Fruit fly (Drosophila melanogaster) whole organism, embryonic: ENCODE results near the gene kdn.

Experiments
- CG10366 ChIP-seq: fragments of 200-800 bp; sonication (Bioruptor generic); IDR thresholded peaks from 2 replicates; pipeline ENCODE4 v1.3.6; 2022; ENCODE audit warnings: missing biosample characterization, missing genetic modification characterization
- CG10959 ChIP-seq: fragments of 200-800 bp; sonication (Bioruptor generic); IDR thresholded peaks from 2 replicates; pipeline ENCODE4 v1.3.6; 2022; ENCODE audit warnings: missing biosample characterization, missing genetic modification characterization
- CG10979 ChIP-seq: fragments of 200-800 bp; sonication (Bioruptor generic); optimal IDR thresholded peaks from 2 replicates; lab custom pipeline; 2018; ENCODE audit warnings: missing biosample characterization, mild to moderate bottlenecking, missing genetic modification characterization, moderate library complexity
- CG15073 ChIP-seq: fragments of 200-800 bp; sonication (Bioruptor generic); optimal IDR thresholded peaks from 2 replicates; lab custom pipeline; 2016; ENCODE audit warnings: missing biosample characterization, missing genetic modification characterization
- CG34224 ChIP-seq: fragments of 200-800 bp; sonication (Bioruptor generic); IDR thresholded peaks from 3 replicates; pipeline ENCODE4 v1.3.6; 2022; ENCODE audit warnings: missing biosample characterization, missing genetic modification characterization; ENCODE audit not compliant: partially characterized antibody
- cas ChIP-seq: fragments of 200-800 bp; sonication (Bioruptor generic); IDR thresholded peaks from 2 replicates; pipeline ENCODE4 v1.3.6; 2022; ENCODE audit warnings: missing biosample characterization, missing genetic modification characterization
- kay ChIP-seq: fragments of 200-800 bp; sonication (Bioruptor generic); optimal IDR thresholded peaks from 2 replicates; lab custom pipeline; 2016; ENCODE audit warnings: missing biosample characterization, missing genetic modification characterization
- nerfin-1 ChIP-seq: fragments of 200-800 bp; sonication (Bioruptor generic); optimal IDR thresholded peaks from 3 replicates; lab custom pipeline; 2019; ENCODE audit warnings: missing biosample characterization, mild to moderate bottlenecking, missing genetic modification characterization, moderate library complexity
- slou ChIP-seq: fragments of 200-800 bp; sonication (Bioruptor generic); optimal IDR thresholded peaks from 3 replicates; lab custom pipeline; 2016; ENCODE audit warnings: missing biosample characterization, missing genetic modification characterization

dm6 chrX:6349231-6349630 lies 1.2 kb upstream of the kdn start:
- TF ChIP-seq CG34224 (GFP tag; lab: Robert Waterston, UW) (no peak), slou (GFP tag; lab: Kevin White, UChicago) (no peak), CG10366 (GFP tag; lab: Robert Waterston, UW) (no peak), CG10979 (no peak), CG15073 (GFP tag; lab: Kevin White, UChicago) (no peak), CG10959 (no peak), kay (GFP tag; lab: Kevin White, UChicago) (no peak), cas (GFP tag; lab: Robert Waterston, UW) (no peak), nerfin-1 (no peak)
